Worm (Caenorhabditis elegans) whole organism, midembryonic: ENCODE results near the gene F14H8.8.

Source experiments
- T22C8.4 ChIP-seq: fragments of 200-800 bp; sonication (Bioruptor generic); IDR thresholded peaks from 2 replicates; pipeline ENCODE4 v1.3.6; 2022; ENCODE audit warnings: missing genetic modification characterization, missing compliant biosample characterization
- cog-1 ChIP-seq: sonication (generic microtip); optimal IDR thresholded peaks from 2 replicates; lab custom pipeline; 2016; ENCODE audit warnings: missing genetic modification characterization, missing compliant biosample characterization
- flt-1 ChIP-seq: fragments of 200-800 bp; sonication (Bioruptor generic); IDR thresholded peaks from 2 replicates; pipeline ENCODE4 v1.3.6; 2022; ENCODE audit warnings: missing genetic modification characterization, missing compliant biosample characterization
- klf-2 ChIP-seq: fragments of 200-800 bp; sonication (Bioruptor generic); conservative IDR thresholded peaks from 2 replicates; pipeline ENCODE4 v1.3.6; 2022; ENCODE audit warnings: missing genetic modification reagents, missing genetic modification characterization, missing compliant biosample characterization
- ref-1 ChIP-seq: fragments of 200-800 bp; sonication (Bioruptor generic); conservative IDR thresholded peaks from 2 replicates; pipeline ENCODE4 v1.3.6; 2022; ENCODE audit warnings: missing genetic modification reagents, missing genetic modification characterization, missing compliant biosample characterization
- ztf-23 ChIP-seq: fragments of 200-800 bp; sonication (Bioruptor generic); IDR thresholded peaks from 2 replicates; pipeline ENCODE4 v1.3.6; 2022; ENCODE audit warnings: missing genetic modification reagents, missing genetic modification characterization, missing compliant biosample characterization
- ztf-29 ChIP-seq: fragments of 200-800 bp; sonication (Bioruptor generic); IDR thresholded peaks from 2 replicates; pipeline ENCODE4 v1.3.6; 2022; ENCODE audit warnings: missing genetic modification reagents, missing genetic modification characterization, missing compliant biosample characterization

DNA sequence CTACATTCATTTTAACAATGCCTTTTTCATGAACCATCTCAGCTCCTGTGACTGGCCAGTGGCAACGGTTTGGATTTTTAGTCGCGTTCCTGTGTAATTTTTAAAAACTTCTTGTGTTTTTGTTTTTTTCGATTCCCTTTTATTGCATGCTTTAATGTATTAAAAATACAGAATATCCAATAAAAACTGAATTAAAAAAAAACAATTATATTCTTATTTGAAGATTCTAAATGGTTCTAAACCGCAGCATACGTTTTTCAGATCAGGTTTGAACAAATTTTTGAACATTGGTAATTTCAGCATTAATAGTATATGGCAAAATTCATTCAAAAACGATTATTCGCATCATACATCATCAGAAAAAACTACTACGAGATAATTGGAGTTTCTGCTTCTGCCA is 39.1 kb downstream of the F14H8.8 start, which contains the start of gene dnj-3:
- TF ChIP-seq klf-2 (GFP tag; lab: Robert Waterston, UW): no peak
- no peak for TF ChIP-seq flt-1 (GFP tag; lab: Robert Waterston, UW)
- no peak for TF ChIP-seq ztf-29 (GFP tag; lab: Robert Waterston, UW)
- TF ChIP-seq ref-1 (GFP tag; lab: Robert Waterston, UW): no peak
- TF ChIP-seq ztf-23 (GFP tag; lab: Robert Waterston, UW): no peak
- no peak for TF ChIP-seq cog-1
- no peak for TF ChIP-seq T22C8.4 (GFP tag; lab: Robert Waterston, UW)
